Fruit fly (Drosophila melanogaster) whole organism, wandering third instar larva: ENCODE data around the gene sick.

Experiments used
- Abd-B ChIP-seq: fragments of >200 bp; optimal IDR thresholded peaks from 2 replicates; lab custom pipeline; 2017; ENCODE audit warnings: missing biosample characterization, missing genetic modification characterization
- CG32264 ChIP-seq: fragments of 200-800 bp; sonication (Bioruptor generic); optimal IDR thresholded peaks from 2 replicates; lab custom pipeline; 2016; ENCODE audit warnings: missing biosample characterization, missing genetic modification characterization
- CG9705 ChIP-seq: fragments of 200-800 bp; sonication (Bioruptor generic); optimal IDR thresholded peaks from 2 replicates; lab custom pipeline; 2018; ENCODE audit warnings: missing biosample characterization, mild to moderate bottlenecking, missing genetic modification characterization
- CrebA ChIP-seq: fragments of 200-800 bp; sonication (Bioruptor generic); optimal IDR thresholded peaks from 2 replicates; lab custom pipeline; 2016; ENCODE audit warnings: missing biosample characterization, mild to moderate bottlenecking, missing genetic modification characterization, borderline replicate concordance
- Dfd ChIP-seq: fragments of >200 bp; optimal IDR thresholded peaks from 2 replicates; lab custom pipeline; 2017; ENCODE audit warnings: missing biosample characterization, missing genetic modification characterization
- GATAd ChIP-seq: sonication (Bioruptor generic); optimal IDR thresholded peaks from 2 replicates; lab custom pipeline; 2016; ENCODE audit warnings: missing biosample characterization, missing genetic modification characterization
- HLH106 ChIP-seq: fragments of 200-800 bp; optimal IDR thresholded peaks from 3 replicates; lab custom pipeline; 2019; ENCODE audit warnings: missing biosample characterization, mild to moderate bottlenecking, missing genetic modification characterization, moderate library complexity
- Hnf4 ChIP-seq: fragments of 200-800 bp; sonication (Bioruptor generic); optimal IDR thresholded peaks from 2 replicates; lab custom pipeline; 2016; ENCODE audit warnings: missing biosample characterization, mild to moderate bottlenecking, missing genetic modification characterization
- Hr78 ChIP-seq: fragments of >200 bp; optimal IDR thresholded peaks from 2 replicates; lab custom pipeline; 2017; ENCODE audit warnings: missing biosample characterization, missing genetic modification characterization
- Hr83 ChIP-seq: fragments of 200-300 bp; sonication (Bioruptor generic); optimal IDR thresholded peaks from 2 replicates; lab custom pipeline; 2016; ENCODE audit warnings: missing biosample characterization, mild to moderate bottlenecking, missing genetic modification characterization, moderate library complexity; ENCODE audit not compliant: poor library complexity, severe bottlenecking
- Jra ChIP-seq: sonication (Bioruptor generic); optimal IDR thresholded peaks from 2 replicates; lab custom pipeline; 2016; ENCODE audit warnings: missing biosample characterization, missing genetic modification characterization
- Mio ChIP-seq: sonication (Bioruptor generic); optimal IDR thresholded peaks from 2 replicates; lab custom pipeline; 2016; ENCODE audit warnings: missing biosample characterization, missing genetic modification characterization
- Myc ChIP-seq: fragments of >200 bp; optimal IDR thresholded peaks from 2 replicates; lab custom pipeline; 2017
- OdsH ChIP-seq: fragments of 200-800 bp; sonication (Bioruptor generic); optimal IDR thresholded peaks from 2 replicates; lab custom pipeline; 2016; ENCODE audit warnings: missing biosample characterization, mild to moderate bottlenecking, missing genetic modification characterization
- Rel ChIP-seq, 2 experiments: fragments of 200-800 bp; sonication (Bioruptor generic) in 1 of 2; optimal IDR thresholded peaks; 2 replicates in 1 of 2; 3 replicates in 1 of 2; lab custom pipeline; 2016 to 2019; ENCODE audit warnings: mild to moderate bottlenecking in 2 of 2, missing biosample characterization in 2 of 2, missing genetic modification characterization in 2 of 2, moderate library complexity in 1 of 2
- Sp1 ChIP-seq: fragments of 200-800 bp; sonication (Bioruptor generic); optimal IDR thresholded peaks from 3 replicates; lab custom pipeline; 2019; ENCODE audit warnings: missing biosample characterization, mild to moderate bottlenecking, missing genetic modification characterization, moderate library complexity
- Vsx2 ChIP-seq: fragments of 200-300, 225-300 bp; sonication (Bioruptor generic); optimal IDR thresholded peaks from 2 replicates; lab custom pipeline; 2018; ENCODE audit warnings: missing biosample characterization, missing genetic modification characterization; ENCODE audit not compliant: partially characterized antibody
- br ChIP-seq: fragments of 200-800 bp; sonication (Bioruptor generic); optimal IDR thresholded peaks from 2 replicates; lab custom pipeline; 2016; ENCODE audit warnings: missing biosample characterization, missing genetic modification characterization
- brk ChIP-seq: fragments of 200-800 bp; sonication (Bioruptor generic); optimal IDR thresholded peaks from 2 replicates; lab custom pipeline; 2016; ENCODE audit warnings: missing biosample characterization, mild to moderate bottlenecking, missing genetic modification characterization
- dl ChIP-seq, 2 experiments: fragments of 175-275, 200-275 bp in 1 of 2; fragments of 200-275 bp in 1 of 2; sonication (Bioruptor generic); optimal IDR thresholded peaks; lab custom pipeline; 2018; ENCODE audit warnings: mild to moderate bottlenecking in 2 of 2, missing biosample characterization in 2 of 2, missing genetic modification characterization in 2 of 2, moderate library complexity in 2 of 2; ENCODE audit not compliant: partially characterized antibody in 2 of 2, insufficient read depth in 1 of 2
- ey ChIP-seq: fragments of 200-800 bp; sonication (Bioruptor generic); optimal IDR thresholded peaks from 2 replicates; lab custom pipeline; 2016; ENCODE audit warnings: missing biosample characterization, missing genetic modification characterization
- foxo ChIP-seq, 2 experiments: fragments of 200-800 bp; sonication (Bioruptor generic); optimal IDR thresholded peaks; 2 replicates in 1 of 2; 3 replicates in 1 of 2; lab custom pipeline; 2016 to 2017; ENCODE audit warnings: missing biosample characterization in 2 of 2, missing genetic modification characterization in 2 of 2
- fru ChIP-seq: fragments of 200-800 bp; sonication (Bioruptor generic); optimal IDR thresholded peaks from 3 replicates; lab custom pipeline; 2016; ENCODE audit warnings: missing biosample characterization, mild to moderate bottlenecking, missing genetic modification characterization
- h ChIP-seq: fragments of 200-800 bp; sonication (Bioruptor generic); optimal IDR thresholded peaks from 3 replicates; lab custom pipeline; 2016; ENCODE audit warnings: missing biosample characterization, mild to moderate bottlenecking, missing genetic modification characterization
- jim ChIP-seq: fragments of 175-275, 200-325 bp; sonication (Bioruptor generic); optimal IDR thresholded peaks from 2 replicates; lab custom pipeline; 2016; ENCODE audit warnings: missing biosample characterization, mild to moderate bottlenecking, missing genetic modification characterization
- lola ChIP-seq: fragments of >200 bp; optimal IDR thresholded peaks from 2 replicates; lab custom pipeline; 2017; ENCODE audit warnings: missing biosample characterization, missing genetic modification characterization
- pan ChIP-seq: fragments of >200 bp; optimal IDR thresholded peaks from 2 replicates; lab custom pipeline; 2017
- psq ChIP-seq: fragments of 200-800 bp; sonication (Bioruptor generic); optimal IDR thresholded peaks from 3 replicates; lab custom pipeline; 2017; ENCODE audit warnings: missing biosample characterization, mild to moderate bottlenecking, missing genetic modification characterization, moderate library complexity
- rgr ChIP-seq: fragments of 200-800 bp; sonication (Bioruptor generic); optimal IDR thresholded peaks from 3 replicates; lab custom pipeline; 2016; ENCODE audit warnings: missing biosample characterization, mild to moderate bottlenecking, missing genetic modification characterization
- sage ChIP-seq: fragments of 200-800 bp; sonication (Bioruptor generic); optimal IDR thresholded peaks from 2 replicates; lab custom pipeline; 2016; ENCODE audit warnings: missing biosample characterization, mild to moderate bottlenecking, missing genetic modification characterization
- sv ChIP-seq: fragments of 200-800 bp; sonication (Bioruptor generic); optimal IDR thresholded peaks from 3 replicates; lab custom pipeline; 2016; ENCODE audit warnings: missing biosample characterization, missing genetic modification characterization
- tai ChIP-seq: sonication (Bioruptor generic); optimal IDR thresholded peaks from 2 replicates; lab custom pipeline; 2016; ENCODE audit warnings: missing biosample characterization, missing genetic modification characterization
- woc ChIP-seq: sonication (Bioruptor generic); optimal IDR thresholded peaks from 2 replicates; lab custom pipeline; 2016; ENCODE audit warnings: missing biosample characterization, mild to moderate bottlenecking, missing genetic modification characterization

The sick gene

dm6 chr2L:19795320-19796110 lies 650 bp upstream of the sick start (continued):
- peak; percentile 38 for TF ChIP-seq HLH106 (tag; lab: Kevin White, UChicago)
- no peak for TF ChIP-seq CG32264 (GFP tag; lab: Kevin White, UChicago)
- TF ChIP-seq h: peak; percentile 51
- no peak for TF ChIP-seq dl (GFP tag; optimal IDR thresholded peaks at IDR 0.05; lab: Kevin White, UChicago; ENCODE audit: insufficient read depth in 1 of 2, partially characterized antibody in 2 of 2)
- TF ChIP-seq Dfd (GFP tag; lab: Kevin White, UChicago): no peak
- no peak for TF ChIP-seq Rel (GFP tag; optimal IDR thresholded peaks at IDR 0.05; lab: Kevin White, UChicago)
- no peak for TF ChIP-seq Rel (tag; optimal IDR thresholded peaks at IDR 0.05; lab: Kevin White, UChicago)
- TF ChIP-seq Myc: no peak
- peak; percentile 62 for TF ChIP-seq rgr (GFP tag; lab: Kevin White, UChicago)
- TF ChIP-seq Hr83 (GFP tag; lab: Kevin White, UChicago): peak; percentile 69
- TF ChIP-seq Hr78: no peak
- no peak for TF ChIP-seq jim (GFP tag; lab: Kevin White, UChicago)
- peak; percentile 8 for TF ChIP-seq Jra (GFP tag; lab: Kevin White, UChicago)
- TF ChIP-seq foxo (GFP tag; optimal IDR thresholded peaks at IDR 0.05; lab: Kevin White, UChicago): peak in 1 of 2 experiments; percentile 60
- TF ChIP-seq psq (GFP tag; lab: Kevin White, UChicago): peak; percentile 23
- TF ChIP-seq pan (lab: Kevin White, UChicago): no peak
- peak; percentile 64 for TF ChIP-seq Hnf4 (GFP tag; lab: Kevin White, UChicago)
- TF ChIP-seq, all 38 proteins: peak for 16

DNA sequence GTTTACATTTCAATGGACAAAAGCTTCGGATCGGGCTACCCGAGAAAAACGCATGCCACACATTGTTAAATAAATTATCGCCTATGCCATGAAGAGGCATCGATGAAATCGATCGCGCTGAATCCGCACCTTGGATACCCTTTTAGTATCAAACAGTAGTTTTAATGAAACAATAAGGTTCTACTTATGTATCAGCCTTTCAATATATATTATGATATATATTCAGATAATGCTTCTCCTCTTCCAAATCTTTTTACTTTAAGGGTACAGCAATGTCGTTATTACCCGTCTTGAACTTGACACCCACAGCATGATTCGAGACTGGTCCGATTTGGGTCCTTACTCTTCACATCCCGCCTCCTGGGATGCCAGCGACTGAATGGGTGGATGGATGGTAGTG lies 3.8 kb downstream of the sick start:
- TF ChIP-seq fru (peak; percentile 21), Abd-B (GFP tag; lab: Kevin White, UChicago) (no peak), ey (GFP tag; lab: Kevin White, UChicago) (no peak), GATAd (GFP tag; lab: Kevin White, UChicago) (no peak), OdsH (GFP tag; lab: Kevin White, UChicago) (peak; percentile 23), HLH106 (tag; lab: Kevin White, UChicago) (peak; percentile 38), foxo (GFP tag; optimal IDR thresholded peaks at IDR 0.05; lab: Kevin White, UChicago) (peak in 1 of 2 experiments; percentile 28), woc (GFP tag; lab: Kevin White, UChicago) (peak; percentile 22), h (peak; percentile 23), dl (GFP tag; optimal IDR thresholded peaks at IDR 0.05; lab: Kevin White, UChicago; ENCODE audit: insufficient read depth in 1 of 2, partially characterized antibody in 2 of 2) (no peak), Sp1 (peak; percentile 5)

DNA sequence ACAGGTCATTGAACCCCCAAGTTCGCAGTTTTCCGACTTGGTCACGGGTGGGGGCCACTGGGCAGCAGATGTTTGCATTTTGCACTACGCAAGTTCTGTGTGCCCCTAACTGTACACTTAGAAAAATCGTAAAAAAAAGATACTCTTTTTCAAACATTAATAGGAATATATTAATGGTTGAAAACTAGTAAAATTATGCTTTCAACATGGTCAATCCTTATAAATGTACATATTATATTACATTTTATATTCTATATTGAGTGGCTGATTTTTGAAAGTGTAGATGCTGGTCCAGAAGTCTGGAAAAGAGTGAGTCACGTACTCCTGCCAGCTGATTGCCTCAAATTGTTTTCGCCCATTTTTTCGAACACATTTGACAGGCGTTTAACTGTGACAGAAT lies 4.5 kb downstream of the sick start:
- TF ChIP-seq Mio (GFP tag; lab: Kevin White, UChicago) (no peak), sv (GFP tag; lab: Kevin White, UChicago) (no peak), sage (GFP tag; lab: Kevin White, UChicago) (no peak), psq (GFP tag; lab: Kevin White, UChicago) (no peak), Dfd (GFP tag; lab: Kevin White, UChicago) (no peak), fru (no peak), Hr78 (no peak), br (GFP tag; lab: Kevin White, UChicago) (no peak), CrebA (GFP tag; lab: Kevin White, UChicago) (no peak), Vsx2 (GFP tag; lab: Kevin White, UChicago) (no peak)

DNA sequence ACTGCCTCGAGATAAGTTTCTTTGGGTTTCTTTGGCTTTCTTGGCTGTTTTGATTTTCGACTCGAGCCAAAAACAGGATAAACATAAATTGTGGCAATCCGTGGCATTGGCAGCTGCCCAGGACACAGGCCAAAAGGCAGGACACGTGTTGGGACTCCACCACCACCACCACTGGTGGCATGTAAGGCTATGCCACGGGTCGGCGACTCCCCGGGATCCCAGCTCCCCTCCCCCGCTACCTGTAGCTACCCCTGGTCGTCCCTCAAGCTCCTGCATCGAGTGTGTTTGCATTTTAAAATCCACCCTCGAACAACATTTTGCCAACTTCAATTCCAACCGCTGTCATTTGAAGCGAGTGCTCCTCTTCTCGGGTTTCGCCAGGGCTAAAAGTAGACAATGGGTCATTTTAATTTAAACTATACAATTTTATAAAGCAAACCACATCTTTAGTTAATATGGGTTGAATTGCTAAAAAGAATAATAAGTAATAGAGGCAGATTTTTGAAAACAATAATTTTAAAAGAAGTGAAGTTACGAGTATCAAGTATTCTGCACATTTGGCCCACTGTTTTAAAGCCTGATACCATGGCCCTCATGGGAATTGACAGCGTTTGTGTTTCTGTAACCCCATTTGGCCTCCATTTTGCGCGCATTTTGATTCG lies 5.9 kb downstream of the sick start:
- TF ChIP-seq CG9705 (GFP tag; lab: Kevin White, UChicago) (no peak), Hnf4 (GFP tag; lab: Kevin White, UChicago) (peak; percentile 17), Dfd (GFP tag; lab: Kevin White, UChicago) (no peak), brk (no peak), fru (peak; percentile 34), Mio (GFP tag; lab: Kevin White, UChicago) (no peak), ey (GFP tag; lab: Kevin White, UChicago) (peak; percentile 33), foxo (GFP tag; optimal IDR thresholded peaks at IDR 0.05; lab: Kevin White, UChicago) (peak in 1 of 2 experiments; percentile 34), OdsH (GFP tag; lab: Kevin White, UChicago) (peak; percentile 35), sage (GFP tag; lab: Kevin White, UChicago) (no peak), h (peak; percentile 5), Myc (no peak), HLH106 (tag; lab: Kevin White, UChicago) (no peak), tai (GFP tag; lab: Kevin White, UChicago) (no peak), Jra (GFP tag; lab: Kevin White, UChicago) (no peak), rgr (GFP tag; lab: Kevin White, UChicago) (peak; percentile 24), woc (GFP tag; lab: Kevin White, UChicago) (no peak), lola (GFP tag; lab: Kevin White, UChicago) (no peak)
